Fruit fly (Drosophila melanogaster) whole organism, embryonic: ENCODE data around the gene CG3690.

Experiments
- Antp ChIP-seq: fragments of 200-800 bp; sonication (Bioruptor generic); optimal IDR thresholded peaks from 3 replicates; lab custom pipeline; 2016; ENCODE audit warnings: missing biosample characterization, missing genetic modification characterization
- B-H1 ChIP-seq: fragments of 200-800 bp; sonication (Bioruptor generic); IDR thresholded peaks from 3 replicates; pipeline ENCODE4 v1.3.6; 2022; ENCODE audit warnings: missing biosample characterization, missing genetic modification characterization
- Bdp1 ChIP-seq: fragments of 200-800 bp; sonication (Bioruptor generic); optimal IDR thresholded peaks from 3 replicates; lab custom pipeline; 2016; ENCODE audit warnings: missing biosample characterization, missing genetic modification characterization
- Bgb ChIP-seq: fragments of 200-800 bp; sonication (Bioruptor generic); IDR thresholded peaks from 2 replicates; pipeline ENCODE4 v1.3.6; 2022; ENCODE audit warnings: missing biosample characterization, missing genetic modification characterization; ENCODE audit not compliant: partially characterized antibody
- CG10267 ChIP-seq: fragments of 200-800 bp; sonication (Bioruptor generic); optimal IDR thresholded peaks from 2 replicates; lab custom pipeline; 2018; ENCODE audit warnings: missing biosample characterization, mild to moderate bottlenecking, missing genetic modification characterization, moderate library complexity
- CG10979 ChIP-seq: fragments of 200-800 bp; sonication (Bioruptor generic); optimal IDR thresholded peaks from 2 replicates; lab custom pipeline; 2018; ENCODE audit warnings: missing biosample characterization, mild to moderate bottlenecking, missing genetic modification characterization, moderate library complexity
- CG11085 ChIP-seq: fragments of 200-800 bp; sonication (Bioruptor generic); IDR thresholded peaks from 2 replicates; pipeline ENCODE4 v1.3.6; 2022; ENCODE audit warnings: missing biosample characterization, missing genetic modification characterization
- CG11696 ChIP-seq: fragments of 200-800 bp; sonication (Bioruptor generic); IDR thresholded peaks from 2 replicates; pipeline ENCODE4 v1.3.6; 2022; ENCODE audit warnings: missing biosample characterization, missing genetic modification characterization
- CG13123 ChIP-seq: fragments of 200-800 bp; sonication (Bioruptor generic); optimal IDR thresholded peaks from 2 replicates; lab custom pipeline; 2016; ENCODE audit warnings: missing biosample characterization, missing genetic modification characterization
- CG14441 ChIP-seq: fragments of 200-800 bp; sonication (Bioruptor generic); IDR thresholded peaks from 2 replicates; pipeline ENCODE4 v1.3.6; 2022; ENCODE audit warnings: missing biosample characterization, missing genetic modification characterization
- CG1529 ChIP-seq: fragments of 200-800 bp; sonication (Bioruptor generic); optimal IDR thresholded peaks from 3 replicates; lab custom pipeline; 2018; ENCODE audit warnings: missing biosample characterization, missing genetic modification characterization
- CG1792 ChIP-seq: fragments of 200-800 bp; sonication (Bioruptor generic); optimal IDR thresholded peaks from 2 replicates; lab custom pipeline; 2016; ENCODE audit warnings: missing biosample characterization, missing genetic modification characterization
- CG18764 ChIP-seq: fragments of 200-800 bp; sonication (Bioruptor generic); optimal IDR thresholded peaks from 3 replicates; lab custom pipeline; 2016; ENCODE audit warnings: missing biosample characterization, missing genetic modification characterization
- CG31224 ChIP-seq: fragments of 200-800 bp; sonication (Bioruptor generic); IDR thresholded peaks from 2 replicates; pipeline ENCODE4 v1.3.6; 2022; ENCODE audit warnings: missing biosample characterization, missing genetic modification characterization
- CG3726 ChIP-seq: fragments of 200-800 bp; sonication (Bioruptor generic); IDR thresholded peaks from 3 replicates; pipeline ENCODE4, ENCODE4 v1.3.6; 2022; ENCODE audit warnings: missing biosample characterization, missing genetic modification characterization
- CG6791 ChIP-seq: fragments of 200-800 bp; sonication (Bioruptor generic); IDR thresholded peaks from 3 replicates; pipeline ENCODE4 v1.3.6; 2022; ENCODE audit warnings: missing biosample characterization, missing genetic modification characterization; ENCODE audit not compliant: partially characterized antibody
- CG6854 ChIP-seq: fragments of 200-800 bp; sonication (Bioruptor generic); optimal IDR thresholded peaks from 3 replicates; lab custom pipeline; 2017; ENCODE audit warnings: missing biosample characterization, mild to moderate bottlenecking, missing genetic modification characterization
- CG7271 ChIP-seq: fragments of 200-800 bp; sonication (Bioruptor generic); optimal IDR thresholded peaks from 2 replicates; lab custom pipeline; 2018; ENCODE audit warnings: missing biosample characterization, mild to moderate bottlenecking, missing genetic modification characterization, moderate library complexity
- CG7556 ChIP-seq: fragments of 200-800 bp; sonication (Bioruptor generic); optimal IDR thresholded peaks from 2 replicates; lab custom pipeline; 2017; ENCODE audit warnings: missing biosample characterization, mild to moderate bottlenecking, missing genetic modification characterization
- Dip3 ChIP-seq: fragments of 200-800 bp; sonication (Bioruptor generic); optimal IDR thresholded peaks from 3 replicates; lab custom pipeline; 2016; ENCODE audit warnings: missing biosample characterization, missing genetic modification characterization
- Eip74EF ChIP-seq, 2 experiments: fragments of 200-800 bp in 1 of 2; fragments of >200 bp in 1 of 2; sonication (Bioruptor generic) in 1 of 2; optimal IDR thresholded peaks; 2 replicates each; lab custom pipeline; 2017 to 2019; ENCODE audit warnings: missing biosample characterization in 2 of 2, missing genetic modification characterization in 2 of 2, mild to moderate bottlenecking in 1 of 2, moderate library complexity in 1 of 2
- Hand ChIP-seq: fragments of 200-800 bp; sonication (Bioruptor generic); optimal IDR thresholded peaks from 2 replicates; lab custom pipeline; 2017; ENCODE audit warnings: mild to moderate bottlenecking, missing biosample characterization, missing genetic modification reagents, missing genetic modification characterization
- Hmx ChIP-seq: fragments of 200-800 bp; sonication (Bioruptor generic); optimal IDR thresholded peaks from 2 replicates; lab custom pipeline; 2016; ENCODE audit warnings: missing biosample characterization, missing genetic modification characterization
- Hsf ChIP-seq: fragments of 200-800 bp; sonication (Bioruptor generic); optimal IDR thresholded peaks from 3 replicates; lab custom pipeline; 2016; ENCODE audit warnings: missing biosample characterization, missing genetic modification characterization
- NfI ChIP-seq: fragments of 200-800 bp; sonication (Bioruptor generic); optimal IDR thresholded peaks from 3 replicates; lab custom pipeline; 2018; ENCODE audit warnings: missing biosample characterization, mild to moderate bottlenecking, missing genetic modification characterization, moderate library complexity
- Opbp ChIP-seq: fragments of 200-800 bp; sonication (Bioruptor generic); IDR thresholded peaks from 3 replicates; pipeline ENCODE4 v1.3.6; 2022; ENCODE audit warnings: missing biosample characterization, missing genetic modification characterization; ENCODE audit not compliant: partially characterized antibody
- Sin3A ChIP-seq: fragments of >200 bp; optimal IDR thresholded peaks from 2 replicates; lab custom pipeline; 2018
- Ssrp ChIP-seq: fragments of 200-800 bp; sonication (Bioruptor generic); optimal IDR thresholded peaks from 2 replicates; lab custom pipeline; 2018; ENCODE audit warnings: missing biosample characterization, mild to moderate bottlenecking, missing genetic modification characterization, moderate library complexity
- Taf1 ChIP-seq: fragments of 200-800 bp; sonication (Bioruptor generic); IDR thresholded peaks from 2 replicates; pipeline ENCODE4 v1.3.6; 2022; ENCODE audit warnings: missing biosample characterization, missing genetic modification characterization
- Xbp1 ChIP-seq: fragments of 200-800 bp; sonication (Bioruptor generic); optimal IDR thresholded peaks from 3 replicates; lab custom pipeline; 2016; ENCODE audit warnings: missing biosample characterization, mild to moderate bottlenecking, missing genetic modification characterization
- YL-1 ChIP-seq: fragments of 200-800 bp; sonication (Bioruptor generic); optimal IDR thresholded peaks from 3 replicates; lab custom pipeline; 2017; ENCODE audit warnings: missing biosample characterization, mild to moderate bottlenecking, missing genetic modification characterization
- ara ChIP-seq: fragments of 200-800 bp; sonication (Bioruptor generic); IDR thresholded peaks from 2 replicates; pipeline ENCODE4 v1.3.6; 2022; ENCODE audit warnings: missing biosample characterization, missing genetic modification characterization
- cato ChIP-seq: fragments of 200-800 bp; sonication (Bioruptor generic); optimal IDR thresholded peaks from 2 replicates; lab custom pipeline; 2016; ENCODE audit warnings: missing biosample characterization, missing genetic modification characterization, borderline replicate concordance
- cg ChIP-seq: fragments of 200-800 bp; sonication (Bioruptor generic); optimal IDR thresholded peaks from 3 replicates; lab custom pipeline; 2019; ENCODE audit warnings: missing biosample characterization, mild to moderate bottlenecking, missing genetic modification characterization, moderate library complexity
- chinmo ChIP-seq: fragments of 200-800 bp; sonication (Bioruptor generic); IDR thresholded peaks from 4 replicates; pipeline ENCODE4 v1.3.6; 2022; ENCODE audit warnings: missing biosample characterization, missing genetic modification characterization; ENCODE audit not compliant: partially characterized antibody
- ems ChIP-seq: fragments of 200-800 bp; sonication (Bioruptor generic); optimal IDR thresholded peaks from 3 replicates; lab custom pipeline; 2016; ENCODE audit warnings: missing biosample characterization, missing genetic modification characterization
- eyg ChIP-seq: fragments of 200-800 bp; sonication (Bioruptor generic); optimal IDR thresholded peaks from 3 replicates; lab custom pipeline; 2016; ENCODE audit warnings: missing biosample characterization, missing genetic modification characterization
- fd96Cb ChIP-seq: fragments of 200-800 bp; sonication (Bioruptor generic); optimal IDR thresholded peaks from 2 replicates; lab custom pipeline; 2018; ENCODE audit warnings: missing biosample characterization, mild to moderate bottlenecking, missing genetic modification characterization, moderate library complexity
- gce ChIP-seq: fragments of 200-800 bp; sonication (Bioruptor generic); IDR thresholded peaks from 3 replicates; pipeline ENCODE4 v1.3.6; 2022; ENCODE audit warnings: missing biosample characterization, missing genetic modification characterization
- grau ChIP-seq: fragments of 200-800 bp; optimal IDR thresholded peaks from 3 replicates; lab custom pipeline; 2019; ENCODE audit warnings: missing biosample characterization, mild to moderate bottlenecking, missing genetic modification characterization, moderate library complexity
- gro ChIP-seq: fragments of 200-800 bp; sonication (Bioruptor generic); optimal IDR thresholded peaks from 2 replicates; lab custom pipeline; 2016; ENCODE audit warnings: missing biosample characterization, missing genetic modification characterization
- ind ChIP-seq: fragments of 200-800 bp; sonication (Bioruptor generic); optimal IDR thresholded peaks from 3 replicates; lab custom pipeline; 2016; ENCODE audit warnings: missing biosample characterization, missing genetic modification characterization
- inv ChIP-seq: fragments of 200-800 bp; sonication (Bioruptor generic); IDR thresholded peaks from 2 replicates; pipeline ENCODE4 v1.3.6; 2022; ENCODE audit warnings: missing biosample characterization, missing genetic modification characterization; ENCODE audit not compliant: partially characterized antibody
- jumu ChIP-seq: fragments of 200-800 bp; sonication (Bioruptor generic); optimal IDR thresholded peaks from 3 replicates; lab custom pipeline; 2016; ENCODE audit warnings: missing biosample characterization, missing genetic modification characterization
- lola ChIP-seq, 3 experiments: fragments of >200 bp in 2 of 3; fragments of 200-800 bp in 1 of 3; sonication (Bioruptor generic) in 1 of 3; optimal IDR thresholded peaks; 2 replicates each; lab custom pipeline; 2017 to 2019; ENCODE audit warnings: missing biosample characterization in 3 of 3, missing genetic modification characterization in 3 of 3, mild to moderate bottlenecking in 1 of 3, moderate library complexity in 1 of 3
- run ChIP-seq: fragments of 200-800 bp; sonication (Bioruptor generic); optimal IDR thresholded peaks from 3 replicates; lab custom pipeline; 2018; ENCODE audit warnings: missing biosample characterization, mild to moderate bottlenecking, missing genetic modification characterization
- sens ChIP-seq: fragments of 200-800 bp; sonication (Bioruptor generic); peaks from one replicate; lab custom pipeline; 2016; ENCODE audit warnings: missing biosample characterization, missing genetic modification characterization
- slp2 ChIP-seq: fragments of 200-800 bp; sonication (Bioruptor generic); optimal IDR thresholded peaks from 2 replicates; lab custom pipeline; 2016; ENCODE audit warnings: missing biosample characterization, missing genetic modification characterization
- sr ChIP-seq: fragments of 200-800 bp; sonication (Bioruptor generic); IDR thresholded peaks from 3 replicates; pipeline ENCODE4 v1.3.6; 2022; ENCODE audit warnings: missing biosample characterization, missing genetic modification characterization
- trh ChIP-seq: fragments of 200-800 bp; sonication (Bioruptor generic); optimal IDR thresholded peaks from 2 replicates; lab custom pipeline; 2016; ENCODE audit warnings: missing biosample characterization, missing genetic modification characterization
- wek ChIP-seq: fragments of 200-800 bp; sonication (Bioruptor generic); optimal IDR thresholded peaks from 3 replicates; lab custom pipeline; 2018; ENCODE audit warnings: missing biosample characterization, mild to moderate bottlenecking, missing genetic modification characterization, moderate library complexity

CG3690 gene

dm6 chrX:955873-956272 is 4.2 kb upstream of the CG3690 start (continued):
- TF ChIP-seq CG1529 (GFP tag; lab: Kevin White, UChicago) (peak; percentile 2), CG6791 (no peak), sr (GFP tag; lab: Robert Waterston, UW) (no peak), Opbp (GFP tag; lab: Robert Waterston, UW) (no peak), CG11085 (GFP tag; lab: Robert Waterston, UW) (peak; percentile 31; the same call in 1 of the 2 replicates), Sin3A (no peak), CG7556 (GFP tag; lab: Kevin White, UChicago) (peak; percentile 52), Bdp1 (GFP tag; lab: Kevin White, UChicago) (no peak), trh (no peak), Hand (peak; percentile 28), Xbp1 (GFP tag; lab: Kevin White, UChicago) (peak; percentile 63), gro (GFP tag; lab: Kevin White, UChicago) (peak; percentile 1), NfI (GFP tag; lab: Kevin White, UChicago) (peak; percentile 62), Ssrp (peak; percentile 57), YL-1 (GFP tag; lab: Kevin White, UChicago) (no peak), CG10267 (tag; lab: Kevin White, UChicago) (peak; percentile 16), CG18764 (peak; percentile 22), wek (GFP tag; lab: Kevin White, UChicago) (peak; percentile 30), CG3726 (GFP tag; lab: Robert Waterston, UW) (0 out of 3 replicates have a peak, but pooled peaks have one; percentile 11), CG11696 (no peak), lola (GFP tag; optimal IDR thresholded peaks at IDR 0.05; lab: Kevin White, UChicago) (no peak), Hmx (GFP tag; lab: Kevin White, UChicago) (no peak), CG14441 (peak; percentile 63), Eip74EF (GFP tag; optimal IDR thresholded peaks at IDR 0.05; lab: Kevin White, UChicago) (no peak), eyg (no peak), ind (GFP tag; lab: Kevin White, UChicago) (peak; percentile 66), grau (tag; lab: Kevin White, UChicago) (peak; percentile 64), ems (GFP tag; lab: Kevin White, UChicago) (peak; percentile 12), Bgb (GFP tag; lab: Robert Waterston, UW) (no peak), gce (GFP tag; lab: Robert Waterston, UW) (no peak), CG13123 (GFP tag; lab: Kevin White, UChicago) (peak; percentile 5), cg (GFP tag; lab: Kevin White, UChicago) (no peak), Dip3 (GFP tag; lab: Kevin White, UChicago) (peak; percentile 28), Taf1 (GFP tag; lab: Robert Waterston, UW) (no peak), B-H1 (GFP tag; lab: Robert Waterston, UW) (no peak; the same call in 2 of the 3 replicates), CG10979 (tag; lab: Kevin White, UChicago) (peak; percentile 55), CG7271 (no peak), ara (GFP tag; lab: Robert Waterston, UW) (peak; percentile 48; the same call in 1 of the 2 replicates), jumu (GFP tag; lab: Kevin White, UChicago) (peak; percentile 60), Hsf (GFP tag; lab: Kevin White, UChicago) (peak; percentile 60), run (tag; lab: Kevin White, UChicago) (peak; percentile 51), fd96Cb (tag; lab: Kevin White, UChicago) (peak; percentile 61), Antp (GFP tag; lab: Kevin White, UChicago) (peak; percentile 69), CG1792 (peak; percentile 39), CG31224 (GFP tag; lab: Robert Waterston, UW) (no peak), inv (GFP tag; lab: Robert Waterston, UW) (no peak), chinmo (GFP tag; lab: Robert Waterston, UW) (no peak), CG6854 (GFP tag; lab: Kevin White, UChicago) (peak; percentile 46), sens (GFP tag; lab: Kevin White, UChicago) (peak; percentile 90), slp2 (GFP tag; lab: Kevin White, UChicago) (peak; percentile 43), cato (GFP tag; lab: Kevin White, UChicago) (no peak)
